Worm (Caenorhabditis elegans): ENCODE data around the gene F01G10.4.

Gene F01G10.4

DNA sequence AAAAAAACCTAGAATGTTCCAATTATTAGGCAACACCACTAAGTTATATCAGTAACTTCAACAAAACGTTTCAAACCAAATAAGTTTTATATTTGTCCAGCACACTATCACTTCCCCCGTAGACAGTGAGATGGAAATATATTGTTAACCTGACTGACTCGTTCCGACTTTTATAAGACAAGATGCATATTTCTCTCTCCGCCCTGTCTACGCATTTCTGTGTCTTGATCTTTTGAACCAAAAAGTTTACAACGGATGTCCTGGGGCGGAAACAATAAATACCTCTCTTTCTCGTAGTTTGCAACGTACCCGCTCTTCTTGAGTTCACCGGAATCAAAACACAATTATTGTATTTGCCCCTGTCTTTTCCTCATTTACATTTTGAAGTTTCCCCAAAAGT is 18.9 kb upstream of the F01G10.4 start:
- TF ChIP-seq F13C5.2 (tag; optimal IDR thresholded peaks at IDR 0.05) = no peak
- TF ChIP-seq ama-1 (optimal IDR thresholded peaks at IDR 0.05) = no peak
- no peak for TF ChIP-seq ceh-13 (GFP tag; optimal IDR thresholded peaks at IDR 0.05)
- TF ChIP-seq tbx-11 (GFP tag; IDR thresholded peaks at IDR 0.05) = no peak
- TF ChIP-seq tbx-37 (GFP tag; conservative IDR thresholded peaks at IDR 0.05) = no peak
- TF ChIP-seq sea-1 (GFP tag; conservative IDR thresholded peaks at IDR 0.05) = no peak

DNA sequence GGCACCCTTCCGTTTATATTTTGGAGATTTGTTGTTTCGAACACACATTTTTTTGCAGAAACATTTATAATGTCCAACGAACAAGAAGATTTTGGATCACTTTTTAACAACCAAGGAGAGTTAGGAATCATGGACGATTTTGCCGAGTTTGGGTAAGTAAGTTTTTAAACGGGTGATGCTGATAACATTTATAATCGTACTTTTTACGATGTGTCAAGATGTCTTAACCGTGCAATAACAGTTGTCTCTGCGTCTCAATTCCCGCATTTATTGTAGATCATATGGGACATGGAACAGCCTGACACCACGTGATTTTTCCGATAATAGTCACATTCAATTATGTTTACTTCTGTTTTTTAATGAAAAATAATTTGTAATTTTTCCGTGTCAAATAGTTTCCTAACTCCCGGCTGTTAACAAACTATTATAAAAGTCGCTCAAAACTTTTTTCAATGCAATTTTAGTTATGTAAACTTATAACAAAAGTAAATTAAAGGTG is 18.3 kb upstream of the F01G10.4 start, which contains the start of gene daf-14:
TSS of gene daf-14 (plus strand) at position 51 of the 499 bp plus-strand sequence.
- no peak for TF ChIP-seq ceh-13 (GFP tag; optimal IDR thresholded peaks at IDR 0.05)
- TF ChIP-seq scrt-1 (GFP tag; IDR thresholded peaks at IDR 0.05) = no peak
- TF ChIP-seq tbx-11 (GFP tag; IDR thresholded peaks at IDR 0.05) = no peak
- TF ChIP-seq hmbx-1 (tag; optimal IDR thresholded peaks at IDR 0.05) = no peak
- TF ChIP-seq ama-1 (optimal IDR thresholded peaks at IDR 0.05) = no peak
- TF ChIP-seq hnd-1 (tag; optimal IDR thresholded peaks at IDR 0.05) = no peak
- TF ChIP-seq hmg-4 (GFP tag; optimal IDR thresholded peaks at IDR 0.05) = no peak
- no peak for TF ChIP-seq flt-1 (GFP tag; IDR thresholded peaks at IDR 0.05)
- TF ChIP-seq tra-4 (tag; optimal IDR thresholded peaks at IDR 0.05) = no peak
- TF ChIP-seq sea-1 (GFP tag; conservative IDR thresholded peaks at IDR 0.05) = no peak
- TF ChIP-seq pes-1 (GFP tag; IDR thresholded peaks at IDR 0.05) = no peak

DNA sequence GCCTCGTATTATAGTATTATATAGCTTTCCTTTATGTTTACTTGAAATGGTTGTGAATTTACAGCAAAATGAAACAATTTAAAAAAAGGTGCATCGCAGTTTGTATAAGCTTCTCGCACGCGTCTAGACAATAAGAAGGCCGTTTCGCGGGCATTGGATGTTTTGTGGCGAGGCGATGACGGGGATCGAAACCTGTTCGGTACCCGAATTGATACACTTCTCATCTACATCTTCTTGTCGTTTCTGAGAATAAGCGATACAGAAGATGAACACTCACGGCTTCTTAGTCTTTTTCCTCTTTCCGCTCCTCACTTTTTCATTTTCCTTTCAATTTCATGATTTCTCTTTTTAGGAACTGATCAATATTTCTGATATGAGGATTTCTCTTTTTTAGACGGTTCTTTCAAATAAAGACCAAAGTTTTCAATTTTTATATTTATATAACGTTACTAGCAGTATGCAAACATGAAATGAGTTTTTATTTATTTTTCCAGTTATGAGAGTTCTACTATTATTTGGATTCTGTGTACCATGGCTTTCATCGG is 13.4 kb upstream of the F01G10.4 start, which contains the start of gene F01G10.10:
TSS of gene F01G10.10 (plus strand) at position 495 of the 545 bp plus-strand sequence.
- TF ChIP-seq hmg-4 (GFP tag; optimal IDR thresholded peaks at IDR 0.05) (no peak), ceh-13 (GFP tag; optimal IDR thresholded peaks at IDR 0.05) (no peak), ceh-36 (tag; optimal IDR thresholded peaks at IDR 0.05) (no peak), F13C5.2 (tag; optimal IDR thresholded peaks at IDR 0.05) (no peak), ets-7 (tag; optimal IDR thresholded peaks at IDR 0.05) (no peak), tbx-37 (GFP tag; conservative IDR thresholded peaks at IDR 0.05) (no peak), aly-1 (tag; optimal IDR thresholded peaks at IDR 0.05) (no peak), ama-1 (optimal IDR thresholded peaks at IDR 0.05) (no peak)

DNA sequence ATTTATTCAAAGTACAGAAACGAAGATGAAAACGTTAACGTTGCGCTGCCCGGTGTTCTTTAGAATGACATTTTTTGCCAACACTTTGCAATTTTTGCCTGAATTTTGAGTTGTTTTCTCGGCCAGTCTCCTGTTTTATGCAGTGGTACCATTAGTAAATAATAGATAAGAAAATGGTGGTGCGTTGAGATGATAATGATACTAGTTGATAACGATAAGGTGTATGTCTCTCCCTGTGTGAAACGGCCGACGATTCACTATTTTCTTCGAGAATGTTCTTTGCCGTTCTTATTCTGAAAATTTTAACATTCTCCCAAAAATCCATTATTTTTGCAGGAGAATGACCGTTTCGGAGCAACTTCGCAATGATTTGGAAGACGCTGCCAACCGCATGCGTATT is 10.9 kb upstream of the F01G10.4 start, which contains the start of gene tkt-1:
TSS of gene tkt-1 (plus strand) at position 337 of the 400 bp plus-strand sequence.
- no peak for TF ChIP-seq sea-1 (GFP tag; conservative IDR thresholded peaks at IDR 0.05)
- no peak for TF ChIP-seq ets-7 (tag; optimal IDR thresholded peaks at IDR 0.05)
- no peak for TF ChIP-seq tra-4 (tag; optimal IDR thresholded peaks at IDR 0.05)
- no peak for TF ChIP-seq aly-1 (tag; optimal IDR thresholded peaks at IDR 0.05)
- TF ChIP-seq tbx-11 (GFP tag; IDR thresholded peaks at IDR 0.05) = no peak
- no peak for TF ChIP-seq ceh-13 (GFP tag; optimal IDR thresholded peaks at IDR 0.05)
- no peak for TF ChIP-seq hmbx-1 (tag; optimal IDR thresholded peaks at IDR 0.05)
- no peak for TF ChIP-seq pes-1 (GFP tag; IDR thresholded peaks at IDR 0.05)
- TF ChIP-seq hnd-1 (tag; optimal IDR thresholded peaks at IDR 0.05) = no peak
- no peak for TF ChIP-seq ama-1 (optimal IDR thresholded peaks at IDR 0.05)

DNA sequence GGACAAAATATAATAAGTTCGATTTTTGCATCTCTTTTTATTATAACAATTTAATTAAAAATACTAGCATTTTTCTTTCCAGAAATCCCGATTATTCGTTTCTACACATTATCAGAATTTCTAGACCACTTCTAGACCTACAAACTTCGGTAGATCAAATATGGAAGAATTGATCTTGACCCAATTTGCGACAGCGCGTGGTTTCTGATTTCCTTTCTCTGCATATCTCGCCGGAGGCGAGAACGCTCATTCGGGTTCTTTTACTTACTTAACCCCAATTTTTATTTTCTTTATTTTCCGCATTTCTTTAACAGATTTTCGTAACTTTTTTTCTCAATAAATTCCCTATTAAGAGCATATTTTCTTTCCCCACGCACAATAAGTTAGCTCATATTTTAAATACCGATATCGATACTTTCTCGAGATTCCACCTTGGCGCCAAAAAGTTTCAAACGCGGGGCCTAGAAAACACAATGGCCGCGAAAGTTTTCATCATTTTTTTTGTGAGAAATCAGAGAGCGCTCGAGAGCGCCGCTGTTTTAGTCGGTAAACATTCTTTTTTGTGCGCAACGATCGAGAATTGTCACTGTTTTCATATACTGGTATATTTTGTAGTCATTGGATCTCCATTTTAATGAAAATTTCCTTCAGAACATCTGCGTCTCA is 10.2 kb upstream of the F01G10.4 start:
- TF ChIP-seq B0310.2 (tag; optimal IDR thresholded peaks at IDR 0.05) (no peak), ceh-36 (tag; optimal IDR thresholded peaks at IDR 0.05) (no peak), ama-1 (optimal IDR thresholded peaks at IDR 0.05) (no peak), F13C5.2 (tag; optimal IDR thresholded peaks at IDR 0.05) (no peak), scrt-1 (GFP tag; IDR thresholded peaks at IDR 0.05) (no peak), hnd-1 (tag; optimal IDR thresholded peaks at IDR 0.05) (no peak), flt-1 (GFP tag; IDR thresholded peaks at IDR 0.05) (no peak), tbx-37 (GFP tag; conservative IDR thresholded peaks at IDR 0.05) (no peak), ceh-13 (GFP tag; optimal IDR thresholded peaks at IDR 0.05) (no peak), aly-1 (tag; optimal IDR thresholded peaks at IDR 0.05) (no peak), pes-1 (GFP tag; IDR thresholded peaks at IDR 0.05) (no peak), hmg-4 (GFP tag; optimal IDR thresholded peaks at IDR 0.05) (no peak), ets-7 (tag; optimal IDR thresholded peaks at IDR 0.05) (no peak), hmbx-1 (tag; optimal IDR thresholded peaks at IDR 0.05) (no peak), sea-1 (GFP tag; conservative IDR thresholded peaks at IDR 0.05) (no peak), tbx-11 (GFP tag; IDR thresholded peaks at IDR 0.05) (no peak), tra-4 (tag; optimal IDR thresholded peaks at IDR 0.05) (no peak)

DNA sequence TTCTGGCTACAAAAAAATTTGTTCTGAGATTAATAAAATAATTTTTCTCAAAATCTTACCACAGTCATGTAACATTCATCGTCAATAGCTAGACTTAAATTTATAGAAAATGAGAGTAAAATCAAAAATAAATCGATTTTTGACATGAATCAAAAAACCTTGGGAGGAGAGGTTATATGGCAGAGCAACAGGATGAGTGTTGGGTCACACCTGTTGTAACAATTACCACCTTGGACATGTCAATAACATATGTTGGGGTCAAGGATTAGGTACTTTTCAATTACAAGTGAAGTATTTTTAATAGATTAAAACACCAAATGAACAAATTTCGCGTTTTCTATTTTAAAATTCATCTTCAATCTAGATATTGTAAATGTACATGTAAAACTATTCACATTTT is 9.3 kb upstream of the F01G10.4 start, which contains the start of gene lipl-7:
TSS of gene lipl-7 (minus strand) at position 165 of the 400 bp plus-strand sequence.
- no peak for TF ChIP-seq ceh-36 (tag; optimal IDR thresholded peaks at IDR 0.05)
- TF ChIP-seq hnd-1 (tag; optimal IDR thresholded peaks at IDR 0.05) = no peak
- TF ChIP-seq scrt-1 (GFP tag; IDR thresholded peaks at IDR 0.05) = no peak
- TF ChIP-seq pes-1 (GFP tag; IDR thresholded peaks at IDR 0.05) = no peak
- no peak for TF ChIP-seq hmg-4 (GFP tag; optimal IDR thresholded peaks at IDR 0.05)
- no peak for TF ChIP-seq ama-1 (optimal IDR thresholded peaks at IDR 0.05)
- no peak for TF ChIP-seq B0310.2 (tag; optimal IDR thresholded peaks at IDR 0.05)
- TF ChIP-seq aly-1 (tag; optimal IDR thresholded peaks at IDR 0.05) = no peak
- no peak for TF ChIP-seq sea-1 (GFP tag; conservative IDR thresholded peaks at IDR 0.05)
- TF ChIP-seq ceh-13 (GFP tag; optimal IDR thresholded peaks at IDR 0.05) = no peak
- TF ChIP-seq hmbx-1 (tag; optimal IDR thresholded peaks at IDR 0.05) = no peak
- no peak for TF ChIP-seq flt-1 (GFP tag; IDR thresholded peaks at IDR 0.05)
- TF ChIP-seq ets-7 (tag; optimal IDR thresholded peaks at IDR 0.05) = no peak

DNA sequence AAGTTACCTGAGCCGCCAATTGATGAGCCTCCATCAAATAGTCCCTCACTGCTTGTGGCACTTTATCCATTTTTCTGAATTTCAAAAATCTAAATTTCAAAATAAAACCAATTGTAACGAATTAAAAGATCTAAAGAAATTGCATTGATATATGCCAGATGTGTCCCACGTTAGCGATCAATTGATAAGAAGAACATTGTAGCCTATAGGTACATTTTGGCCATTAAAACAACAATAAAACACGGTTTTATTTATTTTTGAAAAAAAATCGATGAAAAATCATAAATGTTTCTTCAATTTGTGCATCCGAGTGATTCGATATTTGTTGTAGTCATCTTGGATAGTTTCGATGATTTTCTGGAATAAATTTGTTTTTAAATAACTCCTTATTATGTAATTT is 6.7 kb upstream of the F01G10.4 start, which contains the start of gene ech-8:
TSS of gene ech-8 (minus strand) at position 132 of the 400 bp plus-strand sequence.
- TF ChIP-seq hmbx-1 (tag; optimal IDR thresholded peaks at IDR 0.05) (no peak), tra-4 (tag; optimal IDR thresholded peaks at IDR 0.05) (no peak), aly-1 (tag; optimal IDR thresholded peaks at IDR 0.05) (no peak), tbx-37 (GFP tag; conservative IDR thresholded peaks at IDR 0.05) (no peak), tbx-11 (GFP tag; IDR thresholded peaks at IDR 0.05) (no peak), ceh-13 (GFP tag; optimal IDR thresholded peaks at IDR 0.05) (no peak), F13C5.2 (tag; optimal IDR thresholded peaks at IDR 0.05) (no peak), flt-1 (GFP tag; IDR thresholded peaks at IDR 0.05) (no peak), sea-1 (GFP tag; conservative IDR thresholded peaks at IDR 0.05) (no peak)
